Worm (Caenorhabditis elegans) whole organism, L4 larva: ENCODE measurements around the gene F56F11.4.

Experiments used
- dpl-1 ChIP-seq: fragments of 150-350 bp; optimal IDR thresholded peaks from 2 replicates; lab custom pipeline; 2014; ENCODE audit warnings: missing biosample characterization, missing genetic modification reagents, missing genetic modification characterization
- tag-97 ChIP-seq: fragments of 200-800 bp; sonication (Bioruptor generic); IDR thresholded peaks from 2 replicates; pipeline ENCODE4 v1.3.6; 2022; ENCODE audit warnings: missing genetic modification characterization, missing compliant biosample characterization

- TF ChIP-seq dpl-1: no peak
- TF ChIP-seq tag-97 (GFP tag; lab: Robert Waterston, UW): no peak
Observed at ce11 chrIII:2816205-2816923, 39.7 kb upstream of the F56F11.4 start.
